Worm (Caenorhabditis elegans): ENCODE data around the gene grl-1.

grl-1 gene

ce11 chrV:5533755-5534154, at the start of gene grl-1:
Gene grl-1, minus strand, starts transcription at chrV:5533855.
- TF ChIP-seq F37B4.10 (GFP tag; IDR thresholded peaks at IDR 0.05) (no peak), madf-6 (GFP tag; IDR thresholded peaks at IDR 0.05) (0 out of 2 replicates have a peak, but pooled peaks have one; percentile 20)

ce11 chrV:5582860-5583259, 49.2 kb upstream of the grl-1 start:
- TF ChIP-seq B0261.1 (tag; optimal IDR thresholded peaks at IDR 0.05) (no peak), nfya-2 (GFP tag; IDR thresholded peaks at IDR 0.05) (no peak), sdz-38 (tag; optimal IDR thresholded peaks at IDR 0.05) (no peak), madf-3 (GFP tag; IDR thresholded peaks at IDR 0.05) (0 out of 2 replicates have a peak, but pooled peaks have one; percentile 73), Y53F4B.3 (GFP tag; IDR thresholded peaks at IDR 0.05) (no peak), C06A6.2 (GFP tag; conservative IDR thresholded peaks at IDR 0.05) (no peak), hlh-26 (GFP tag; conservative IDR thresholded peaks at IDR 0.05) (no peak), ztf-3 (GFP tag; optimal IDR thresholded peaks at IDR 0.05) (no peak), egl-44 (GFP tag; IDR thresholded peaks at IDR 0.05) (no peak), ztf-22 (GFP tag; optimal IDR thresholded peaks at IDR 0.05) (no peak), F52B5.7 (tag; optimal IDR thresholded peaks at IDR 0.05) (peak; percentile 26), ceh-79 (tag; optimal IDR thresholded peaks at IDR 0.05) (no peak), Y53G8AR.9 (GFP tag; conservative IDR thresholded peaks at IDR 0.05) (no peak; the same call in 1 of the 2 replicates), nhr-27 (tag; optimal IDR thresholded peaks at IDR 0.05) (no peak), atf-7 (tag; optimal IDR thresholded peaks at IDR 0.05) (no peak), unc-130 (GFP tag; optimal IDR thresholded peaks at IDR 0.05) (no peak), nhr-80 (tag; optimal IDR thresholded peaks at IDR 0.05) (no peak), lin-40 (tag; optimal IDR thresholded peaks at IDR 0.05) (no peak), aptf-3 (GFP tag; IDR thresholded peaks at IDR 0.05) (no peak), sptf-2 (GFP tag; optimal IDR thresholded peaks at IDR 0.05) (no peak), zfh-2 (GFP tag; conservative IDR thresholded peaks at IDR 0.05) (no peak), xnd-1 (tag; optimal IDR thresholded peaks at IDR 0.05) (no peak), F55B11.4 (tag; optimal IDR thresholded peaks at IDR 0.05; ENCODE audit: borderline replicate concordance, insufficient read depth) (no peak), him-1 (tag; optimal IDR thresholded peaks at IDR 0.05) (no peak), tbp1 (GFP tag; optimal IDR thresholded peaks at IDR 0.05) (peak; percentile 2), pbrm-1 (GFP tag; IDR thresholded peaks at IDR 0.05) (peak; percentile 70), F39B2.1 (GFP tag; IDR thresholded peaks at IDR 0.05) (no peak), rpc-1 (optimal IDR thresholded peaks at IDR 0.05) (no peak), rpc-1 (tag; optimal IDR thresholded peaks at IDR 0.05) (no peak), F33H1.4 (GFP tag; IDR thresholded peaks at IDR 0.05) (no peak), C17E4.6 (GFP tag; IDR thresholded peaks at IDR 0.05) (no peak), lin-54 (GFP tag; optimal IDR thresholded peaks at IDR 0.05) (peak; percentile 22), F49E8.2 (tag; optimal IDR thresholded peaks at IDR 0.05; ENCODE audit: insufficient read depth) (no peak), Y95B8A.8 (GFP tag; IDR thresholded peaks at IDR 0.05) (no peak), nhr-90 (tag; optimal IDR thresholded peaks at IDR 0.05) (no peak), K11D2.4 (GFP tag; IDR thresholded peaks at IDR 0.05) (no peak), nhr-120 (GFP tag; IDR thresholded peaks at IDR 0.05) (no peak), cebp-2 (GFP tag; IDR thresholded peaks at IDR 0.05) (no peak), ZK185.1 (tag; optimal IDR thresholded peaks at IDR 0.05; ENCODE audit: poor library complexity, severe bottlenecking) (no peak), madf-10 (tag; optimal IDR thresholded peaks at IDR 0.05) (no peak), snpc-1.1 (tag; optimal IDR thresholded peaks at IDR 0.05; ENCODE audit: insufficient read depth) (no peak), F37B4.10 (GFP tag; IDR thresholded peaks at IDR 0.05) (no peak), lsy-27 (tag; optimal IDR thresholded peaks at IDR 0.05; ENCODE audit: borderline replicate concordance, insufficient read depth) (no peak), lin-35 (GFP tag; optimal IDR thresholded peaks at IDR 0.05) (no peak), nhr-179 (tag; optimal IDR thresholded peaks at IDR 0.05) (no peak), die-1 (tag; optimal IDR thresholded peaks at IDR 0.05) (no peak), ztf-6 (GFP tag; IDR thresholded peaks at IDR 0.05) (no peak)

Data from whole organism, young adult.